Fruit fly (Drosophila melanogaster): ENCODE data around the gene CG6118.

Gene CG6118

dm6 chr3R:15473360-15473938, 38.9 kb upstream of the CG6118 start (continued):
- TF ChIP-seq CG17802 (tag; optimal IDR thresholded peaks at IDR 0.05) (peak; percentile 23), CG1233 (GFP tag; optimal IDR thresholded peaks at IDR 0.05) (no peak), Stat92E (GFP tag; optimal IDR thresholded peaks at IDR 0.05) (no peak), repo (GFP tag; optimal IDR thresholded peaks at IDR 0.05) (no peak), Usf (GFP tag; optimal IDR thresholded peaks at IDR 0.05) (no peak), CG12769 (tag; optimal IDR thresholded peaks at IDR 0.05) (peak; percentile 70), Xbp1 (GFP tag; optimal IDR thresholded peaks at IDR 0.05) (no peak), Lhr (GFP tag; optimal IDR thresholded peaks at IDR 0.05) (no peak), HLH4C (GFP tag; IDR thresholded peaks at IDR 0.05; ENCODE audit: partially characterized antibody) (no peak), BEAF-32 (GFP tag; optimal IDR thresholded peaks at IDR 0.05) (no peak), schlank (tag; optimal IDR thresholded peaks at IDR 0.05) (no peak), shn (GFP tag; optimal IDR thresholded peaks at IDR 0.05) (no peak), Med (GFP tag) (peak; percentile 68), CTCF (GFP tag; optimal IDR thresholded peaks at IDR 0.05) (no peak), D (optimal IDR thresholded peaks at IDR 0.05) (no peak), D (GFP tag; optimal IDR thresholded peaks at IDR 0.05) (no peak), en (GFP tag; optimal IDR thresholded peaks at IDR 0.05) (no peak), pfk (GFP tag; optimal IDR thresholded peaks at IDR 0.05) (no peak), bab2 (GFP tag; optimal IDR thresholded peaks at IDR 0.05) (no peak), CG14965 (GFP tag; optimal IDR thresholded peaks at IDR 0.05; ENCODE audit: borderline replicate concordance) (no peak), ci (GFP tag; IDR thresholded peaks at IDR 0.05) (no peak), CG11696 (GFP tag; IDR thresholded peaks at IDR 0.05) (no peak), CG14667 (GFP tag; IDR thresholded peaks at IDR 0.05) (no peak), CG17359 (tag; optimal IDR thresholded peaks at IDR 0.05) (no peak), CG10654 (GFP tag; optimal IDR thresholded peaks at IDR 0.05) (no peak), chn (GFP tag; optimal IDR thresholded peaks at IDR 0.05) (no peak), dan (GFP tag; IDR thresholded peaks at IDR 0.05) (no peak), CG7928 (GFP tag; optimal IDR thresholded peaks at IDR 0.05) (no peak), jumu (GFP tag; optimal IDR thresholded peaks at IDR 0.05) (no peak), CG12391 (tag; optimal IDR thresholded peaks at IDR 0.05) (no peak), esg (GFP tag; conservative IDR thresholded peaks at IDR 0.05) (no peak), ssp (GFP tag; IDR thresholded peaks at IDR 0.05) (peak; percentile 40; the same call in 1 of the 2 replicates), klu (GFP tag; IDR thresholded peaks at IDR 0.05) (no peak), inv (GFP tag; IDR thresholded peaks at IDR 0.05; ENCODE audit: partially characterized antibody) (no peak), CG13123 (GFP tag; optimal IDR thresholded peaks at IDR 0.05) (no peak), CG16815 (GFP tag; optimal IDR thresholded peaks at IDR 0.05) (no peak), Antp (GFP tag; optimal IDR thresholded peaks at IDR 0.05) (no peak), Max (GFP tag; optimal IDR thresholded peaks at IDR 0.05) (no peak), CoRest (tag; optimal IDR thresholded peaks at IDR 0.05) (no peak), knrl (GFP tag; IDR thresholded peaks at IDR 0.05; ENCODE audit: partially characterized antibody) (no peak), zen (tag; optimal IDR thresholded peaks at IDR 0.05) (peak; percentile 27), Elba2 (GFP tag; optimal IDR thresholded peaks at IDR 0.05) (peak; percentile 85), kay (GFP tag; optimal IDR thresholded peaks at IDR 0.05) (no peak), slbo (GFP tag; IDR thresholded peaks at IDR 0.05) (no peak), CG2199 (GFP tag; IDR thresholded peaks at IDR 0.05) (peak; percentile 58; the same call in 1 of the 3 replicates), CG7271 (tag; optimal IDR thresholded peaks at IDR 0.05) (no peak), CG1792 (GFP tag; optimal IDR thresholded peaks at IDR 0.05) (no peak), Oaz (GFP tag; IDR thresholded peaks at IDR 0.05) (no peak), gem (tag; optimal IDR thresholded peaks at IDR 0.05) (no peak), chinmo (GFP tag; IDR thresholded peaks at IDR 0.05; ENCODE audit: partially characterized antibody) (0 out of 4 replicates have a peak, but pooled peaks have one; percentile 37), CG4404 (GFP tag; IDR thresholded peaks at IDR 0.05) (no peak)

All from whole organism, embryonic.